Worm (Caenorhabditis elegans): ENCODE data around the gene cmtr-1.

DNA sequence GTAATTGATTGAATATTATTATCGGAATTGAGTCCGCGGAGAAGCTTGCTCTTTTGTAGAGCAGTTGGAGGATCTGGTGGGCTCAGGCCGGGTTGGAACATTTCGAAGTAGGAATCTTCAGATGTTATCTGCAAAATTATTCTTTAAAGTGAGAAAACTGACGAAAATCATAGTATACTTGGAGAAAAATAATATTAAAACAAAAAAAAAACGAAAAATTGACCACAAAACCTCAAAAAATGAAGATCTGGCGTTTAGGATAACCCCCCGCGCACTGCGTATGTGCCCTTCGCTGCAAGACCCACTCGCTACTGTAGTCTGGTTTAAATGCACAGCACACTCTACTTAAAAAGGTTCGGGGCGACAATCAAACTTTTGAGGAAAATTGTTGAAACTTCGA is 22.5 kb upstream of the cmtr-1 start, which contains the start of gene Y53F4B.10:
- TF ChIP-seq nhr-232 (tag; optimal IDR thresholded peaks at IDR 0.05) (no peak), sox-4 (tag; optimal IDR thresholded peaks at IDR 0.05) (no peak), hlh-8 (tag; optimal IDR thresholded peaks at IDR 0.05) (no peak), C08G9.2 (tag; optimal IDR thresholded peaks at IDR 0.05) (no peak), C38D4.7 (GFP tag; optimal IDR thresholded peaks at IDR 0.05) (no peak), unc-86 (tag; optimal IDR thresholded peaks at IDR 0.05) (no peak), nhr-11 (tag; optimal IDR thresholded peaks at IDR 0.05) (no peak), ahr-1 (tag; optimal IDR thresholded peaks at IDR 0.05) (no peak), unc-55 (GFP tag; optimal IDR thresholded peaks at IDR 0.05) (no peak), ets-4 (tag; optimal IDR thresholded peaks at IDR 0.05) (no peak), dve-1 (tag; optimal IDR thresholded peaks at IDR 0.05) (no peak), F13H6.1 (tag; optimal IDR thresholded peaks at IDR 0.05) (no peak)
